Worm (Caenorhabditis elegans) whole organism, midembryonic: ENCODE results near the gene ima-3.

ENCODE experiments used
- T22C8.4 ChIP-seq: fragments of 200-800 bp; sonication (Bioruptor generic); IDR thresholded peaks from 2 replicates; pipeline ENCODE4 v1.3.6; 2022; ENCODE audit warnings: missing genetic modification characterization, missing compliant biosample characterization
- tab-1 ChIP-seq: fragments of 200-800 bp; sonication (Bioruptor generic); IDR thresholded peaks from 2 replicates; pipeline ENCODE4 v1.3.6; 2022; ENCODE audit warnings: missing genetic modification characterization, missing compliant biosample characterization
- ztf-29 ChIP-seq: fragments of 200-800 bp; sonication (Bioruptor generic); IDR thresholded peaks from 2 replicates; pipeline ENCODE4 v1.3.6; 2022; ENCODE audit warnings: missing genetic modification reagents, missing genetic modification characterization, missing compliant biosample characterization

- TF ChIP-seq ztf-29 (GFP tag; lab: Robert Waterston, UW), result no peak
- TF ChIP-seq tab-1 (GFP tag; lab: Robert Waterston, UW), result no peak
- no peak for TF ChIP-seq T22C8.4 (GFP tag; lab: Robert Waterston, UW)
Observed at ce11 chrIV:7543662-7544061, 17.8 kb downstream of the ima-3 start.
